Fruit fly (Drosophila melanogaster) Kc167 (cell line): ENCODE measurements around the gene Glut3.

Source experiments
- Myc ChIP-seq: fragments of >200 bp; optimal IDR thresholded peaks from 2 replicates; lab custom pipeline; 2017; ENCODE audit warnings: missing external identifiers
- Sin3A ChIP-seq: fragments of >200 bp; optimal IDR thresholded peaks from 2 replicates; lab custom pipeline; 2018; ENCODE audit warnings: missing external identifiers
- h ChIP-seq: fragments of >200 bp; optimal IDR thresholded peaks from 3 replicates; lab custom pipeline; 2018; ENCODE audit warnings: missing external identifiers
- insv ChIP-seq: fragments of >200 bp; optimal IDR thresholded peaks from 3 replicates; lab custom pipeline; 2018; ENCODE audit warnings: missing external identifiers
- psq ChIP-seq: fragments of >200 bp; optimal IDR thresholded peaks from 2 replicates; lab custom pipeline; 2017; ENCODE audit warnings: missing external identifiers
- ttk ChIP-seq: sonication (Bioruptor generic); optimal IDR thresholded peaks from 2 replicates; lab custom pipeline; 2017; ENCODE audit warnings: missing external identifiers

Glut3 gene

dm6 chr3R:16829859-16830557 is 41.9 kb downstream of the Glut3 start, which contains the start of gene abd-A:
Gene abd-A (minus strand): TSS chr3R:16830049.
- TF ChIP-seq Sin3A (no peak), ttk (lab: Kevin White, UChicago) (no peak), h (lab: Kevin White, UChicago) (no peak), Myc (lab: Kevin White, UChicago) (no peak), insv (lab: Kevin White, UChicago) (no peak), psq (lab: Kevin White, UChicago) (no peak)

- no peak for TF ChIP-seq Sin3A
Measured at dm6 chr3R:16831924-16832323, 43.8 kb downstream of the Glut3 start.

dm6 chr3R:16833022-16833421 is 44.9 kb downstream of the Glut3 start:
- no peak for TF ChIP-seq ttk (lab: Kevin White, UChicago)
- no peak for TF ChIP-seq h (lab: Kevin White, UChicago)
- TF ChIP-seq insv (lab: Kevin White, UChicago), result no peak
- no peak for TF ChIP-seq psq (lab: Kevin White, UChicago)
- no peak for TF ChIP-seq Myc (lab: Kevin White, UChicago)
- no peak for TF ChIP-seq Sin3A

- no peak for TF ChIP-seq insv (lab: Kevin White, UChicago)
- TF ChIP-seq Sin3A, result no peak
- TF ChIP-seq ttk (lab: Kevin White, UChicago), result no peak
- TF ChIP-seq Myc (lab: Kevin White, UChicago), result no peak
- no peak for TF ChIP-seq psq (lab: Kevin White, UChicago)
- TF ChIP-seq h (lab: Kevin White, UChicago), result no peak
Measured at dm6 chr3R:16834294-16835003, 46.3 kb downstream of the Glut3 start.

- TF ChIP-seq h (lab: Kevin White, UChicago), result no peak
- no peak for TF ChIP-seq insv (lab: Kevin White, UChicago)
Measured at dm6 chr3R:16836021-16836420, 47.9 kb downstream of the Glut3 start.

- TF ChIP-seq Sin3A (no peak), Myc (lab: Kevin White, UChicago) (no peak), h (lab: Kevin White, UChicago) (no peak), insv (lab: Kevin White, UChicago) (no peak), ttk (lab: Kevin White, UChicago) (no peak), psq (lab: Kevin White, UChicago) (no peak)
Measured at dm6 chr3R:16837583-16838198, 49.6 kb downstream of the Glut3 start.
